Fruit fly (Drosophila melanogaster) whole organism, embryonic: ENCODE measurements around the gene Blos4.
A peak's percentile ranks its signal among the peaks of the same experiment; 100 is the strongest.

Experiments
- Abd-B ChIP-seq: fragments of 200-800 bp; sonication (Bioruptor generic); optimal IDR thresholded peaks from 2 replicates; lab custom pipeline; 2018; ENCODE audit warnings: missing biosample characterization, mild to moderate bottlenecking, missing genetic modification characterization, moderate library complexity
- Atf-2 ChIP-seq: fragments of 200-800 bp; sonication (Bioruptor generic); optimal IDR thresholded peaks from 2 replicates; lab custom pipeline; 2016; ENCODE audit warnings: missing biosample characterization, missing genetic modification characterization
- BEAF-32 ChIP-seq: fragments of 200-800 bp; sonication (Bioruptor generic); optimal IDR thresholded peaks from 3 replicates; lab custom pipeline; 2017; ENCODE audit warnings: missing biosample characterization, missing genetic modification characterization, mild to moderate bottlenecking, moderate library complexity, missing genetic modification reagents
- Bdp1 ChIP-seq: fragments of 200-800 bp; sonication (Bioruptor generic); optimal IDR thresholded peaks from 3 replicates; lab custom pipeline; 2016; ENCODE audit warnings: missing biosample characterization, missing genetic modification characterization
- CG10209 ChIP-seq: fragments of 200-800 bp; sonication (Bioruptor generic); optimal IDR thresholded peaks from 3 replicates; lab custom pipeline; 2017; ENCODE audit warnings: missing biosample characterization, mild to moderate bottlenecking, missing genetic modification characterization, missing genetic modification reagents
- CG10462 ChIP-seq: fragments of 200-800 bp; sonication (Bioruptor generic); optimal IDR thresholded peaks from 2 replicates; lab custom pipeline; 2016; ENCODE audit warnings: missing biosample characterization, missing genetic modification characterization
- CG10543 ChIP-seq: fragments of 200-800 bp; sonication (Bioruptor generic); optimal IDR thresholded peaks from 3 replicates; lab custom pipeline; 2017; ENCODE audit warnings: missing biosample characterization, mild to moderate bottlenecking, missing genetic modification characterization, moderate library complexity
- CG12744 ChIP-seq: fragments of 200-800 bp; sonication (Bioruptor generic); optimal IDR thresholded peaks from 2 replicates; lab custom pipeline; 2016; ENCODE audit warnings: missing biosample characterization, missing genetic modification characterization
- CG15073 ChIP-seq: fragments of 200-800 bp; sonication (Bioruptor generic); optimal IDR thresholded peaks from 2 replicates; lab custom pipeline; 2016; ENCODE audit warnings: missing biosample characterization, missing genetic modification characterization
- CG17186 ChIP-seq: fragments of 200-800 bp; sonication (Bioruptor generic); optimal IDR thresholded peaks from 3 replicates; lab custom pipeline; 2017; ENCODE audit warnings: missing biosample characterization, missing genetic modification reagents, missing genetic modification characterization
- CG17568 ChIP-seq: fragments of 200-800 bp; sonication (Bioruptor generic); optimal IDR thresholded peaks from 2 replicates; lab custom pipeline; 2018; ENCODE audit warnings: missing biosample characterization, mild to moderate bottlenecking, missing genetic modification characterization, moderate library complexity
- CG18262 ChIP-seq: fragments of 200-800 bp; optimal IDR thresholded peaks from 3 replicates; lab custom pipeline; 2019; ENCODE audit warnings: missing biosample characterization, mild to moderate bottlenecking, missing genetic modification characterization, moderate library complexity
- CG18619 ChIP-seq: fragments of 200-800 bp; sonication (Bioruptor generic); optimal IDR thresholded peaks from 3 replicates; lab custom pipeline; 2017; ENCODE audit warnings: missing biosample characterization, mild to moderate bottlenecking, missing genetic modification characterization
- CG2129 ChIP-seq: fragments of 200-800 bp; sonication (Bioruptor generic); IDR thresholded peaks from 2 replicates; pipeline ENCODE4 v1.3.6; 2022; ENCODE audit warnings: missing biosample characterization, missing genetic modification characterization; ENCODE audit not compliant: partially characterized antibody
- CG33213 ChIP-seq: fragments of 200-800 bp; sonication (Bioruptor generic); optimal IDR thresholded peaks from 3 replicates; lab custom pipeline; 2016; ENCODE audit warnings: missing biosample characterization, missing genetic modification characterization
- CG6683 ChIP-seq: fragments of 200-800 bp; sonication (Bioruptor generic); optimal IDR thresholded peaks from 2 replicates; lab custom pipeline; 2017; ENCODE audit warnings: missing biosample characterization, mild to moderate bottlenecking, missing genetic modification characterization, missing genetic modification reagents
- CG8944 ChIP-seq: fragments of 200-800 bp; sonication (Bioruptor generic); optimal IDR thresholded peaks from 3 replicates; lab custom pipeline; 2016; ENCODE audit warnings: missing biosample characterization, missing genetic modification characterization
- CG9609 ChIP-seq: fragments of 200-800 bp; sonication (Bioruptor generic); optimal IDR thresholded peaks from 3 replicates; lab custom pipeline; 2016; ENCODE audit warnings: missing biosample characterization, missing genetic modification characterization
- CHES-1-like ChIP-seq: fragments of 200-800 bp; sonication (Bioruptor generic); optimal IDR thresholded peaks from 2 replicates; lab custom pipeline; 2016; ENCODE audit warnings: missing biosample characterization, missing genetic modification characterization
- Dbx ChIP-seq: fragments of 200-800 bp; sonication (Bioruptor generic); IDR thresholded peaks from 3 replicates; pipeline ENCODE4 v1.3.6; 2022; ENCODE audit warnings: missing biosample characterization, missing genetic modification characterization
- Doc2 ChIP-seq: fragments of 200-800 bp; sonication (Bioruptor generic); IDR thresholded peaks from 2 replicates; pipeline ENCODE4 v1.3.6; 2022; ENCODE audit warnings: missing biosample characterization, missing genetic modification characterization
- Ets65A ChIP-seq: fragments of 200-800 bp; sonication (Bioruptor generic); peaks from one replicate; lab custom pipeline; 2016; ENCODE audit warnings: missing biosample characterization, missing genetic modification characterization
- H2.0 ChIP-seq: fragments of 200-800 bp; sonication (Bioruptor generic); IDR thresholded peaks from 2 replicates; pipeline ENCODE4 v1.3.6; 2022; ENCODE audit warnings: missing biosample characterization, missing genetic modification characterization
- HHEX ChIP-seq: fragments of 200-800 bp; sonication (Bioruptor generic); optimal IDR thresholded peaks from 3 replicates; lab custom pipeline; 2017; ENCODE audit warnings: missing biosample characterization, mild to moderate bottlenecking, missing genetic modification characterization, missing genetic modification reagents
- Hey ChIP-seq: fragments of 200-800 bp; sonication (Bioruptor generic); optimal IDR thresholded peaks from 3 replicates; lab custom pipeline; 2018; ENCODE audit warnings: missing biosample characterization, mild to moderate bottlenecking, missing genetic modification characterization
- Hmx ChIP-seq: fragments of 200-800 bp; sonication (Bioruptor generic); optimal IDR thresholded peaks from 2 replicates; lab custom pipeline; 2016; ENCODE audit warnings: missing biosample characterization, missing genetic modification characterization
- Hr39 ChIP-seq: fragments of >200 bp; optimal IDR thresholded peaks from 2 replicates; lab custom pipeline; 2017
- Kr ChIP-seq: fragments of 200-800 bp; sonication (Bioruptor generic); optimal IDR thresholded peaks from 2 replicates; lab custom pipeline; 2017; ENCODE audit warnings: missing biosample characterization, mild to moderate bottlenecking, missing genetic modification characterization
- NfI ChIP-seq: fragments of 200-800 bp; sonication (Bioruptor generic); optimal IDR thresholded peaks from 3 replicates; lab custom pipeline; 2018; ENCODE audit warnings: missing biosample characterization, mild to moderate bottlenecking, missing genetic modification characterization, moderate library complexity
- Oaz ChIP-seq: fragments of 200-800 bp; sonication (Bioruptor generic); IDR thresholded peaks from 2 replicates; pipeline ENCODE4 v1.3.6; 2022; ENCODE audit warnings: missing biosample characterization, missing genetic modification characterization
- Opbp ChIP-seq: fragments of 200-800 bp; sonication (Bioruptor generic); IDR thresholded peaks from 3 replicates; pipeline ENCODE4 v1.3.6; 2022; ENCODE audit warnings: missing biosample characterization, missing genetic modification characterization; ENCODE audit not compliant: partially characterized antibody
- Sin3A ChIP-seq: fragments of >200 bp; optimal IDR thresholded peaks from 2 replicates; lab custom pipeline; 2018
- Six4 ChIP-seq: fragments of 200-800 bp; sonication (Bioruptor generic); optimal IDR thresholded peaks from 2 replicates; lab custom pipeline; 2016; ENCODE audit warnings: missing biosample characterization, missing genetic modification characterization
- Spps ChIP-seq: fragments of 200-800 bp; sonication (Bioruptor generic); optimal IDR thresholded peaks from 2 replicates; lab custom pipeline; 2018; ENCODE audit warnings: missing biosample characterization, mild to moderate bottlenecking, missing genetic modification characterization
- Taf1 ChIP-seq: fragments of 200-800 bp; sonication (Bioruptor generic); IDR thresholded peaks from 2 replicates; pipeline ENCODE4 v1.3.6; 2022; ENCODE audit warnings: missing biosample characterization, missing genetic modification characterization
- abd-A ChIP-seq: fragments of 200-800 bp; sonication (Bioruptor generic); optimal IDR thresholded peaks from 3 replicates; lab custom pipeline; 2019; ENCODE audit warnings: missing biosample characterization, mild to moderate bottlenecking, missing genetic modification characterization, moderate library complexity
- bcd ChIP-seq: fragments of 200-800 bp; sonication (Bioruptor generic); optimal IDR thresholded peaks from 2 replicates; lab custom pipeline; 2017; ENCODE audit warnings: missing biosample characterization, mild to moderate bottlenecking, missing genetic modification characterization
- cato ChIP-seq: fragments of 200-800 bp; sonication (Bioruptor generic); optimal IDR thresholded peaks from 2 replicates; lab custom pipeline; 2016; ENCODE audit warnings: missing biosample characterization, missing genetic modification characterization, borderline replicate concordance
- chinmo ChIP-seq: fragments of 200-800 bp; sonication (Bioruptor generic); IDR thresholded peaks from 4 replicates; pipeline ENCODE4 v1.3.6; 2022; ENCODE audit warnings: missing biosample characterization, missing genetic modification characterization; ENCODE audit not compliant: partially characterized antibody
- corto ChIP-seq: fragments of 200-800 bp; sonication (Bioruptor generic); optimal IDR thresholded peaks from 2 replicates; lab custom pipeline; 2016; ENCODE audit warnings: missing biosample characterization, mild to moderate bottlenecking, missing genetic modification characterization, moderate library complexity
- dan ChIP-seq: fragments of 200-800 bp; sonication (Bioruptor generic); IDR thresholded peaks from 2 replicates; pipeline ENCODE4 v1.3.6; 2022; ENCODE audit warnings: missing biosample characterization, missing genetic modification characterization
- dysf ChIP-seq: fragments of 200-800 bp; sonication (Bioruptor generic); IDR thresholded peaks from 3 replicates; pipeline ENCODE4 v1.3.6; 2022; ENCODE audit warnings: missing biosample characterization, missing genetic modification characterization
- eve ChIP-seq, 2 experiments: fragments of >200 bp; optimal IDR thresholded peaks; 2 replicates each; lab custom pipeline; 2017; ENCODE audit warnings: missing biosample characterization in 2 of 2, missing genetic modification characterization in 2 of 2
- gsb ChIP-seq: fragments of 200-800 bp; sonication (Bioruptor generic); IDR thresholded peaks from 2 replicates; pipeline ENCODE4 v1.3.6; 2022; ENCODE audit warnings: missing biosample characterization, missing genetic modification characterization
- inv ChIP-seq: fragments of 200-800 bp; sonication (Bioruptor generic); IDR thresholded peaks from 2 replicates; pipeline ENCODE4 v1.3.6; 2022; ENCODE audit warnings: missing biosample characterization, missing genetic modification characterization; ENCODE audit not compliant: partially characterized antibody
- lilli ChIP-seq: fragments of 200-800 bp; sonication (Bioruptor generic); optimal IDR thresholded peaks from 3 replicates; lab custom pipeline; 2016; ENCODE audit warnings: missing biosample characterization, missing genetic modification characterization
- nau ChIP-seq: fragments of 200-800 bp; sonication (Bioruptor generic); optimal IDR thresholded peaks from 3 replicates; lab custom pipeline; 2017; ENCODE audit warnings: missing biosample characterization, mild to moderate bottlenecking, missing genetic modification characterization, missing genetic modification reagents
- pb ChIP-seq: fragments of 200-800 bp; sonication (Bioruptor generic); optimal IDR thresholded peaks from 3 replicates; lab custom pipeline; 2016; ENCODE audit warnings: missing biosample characterization, missing genetic modification characterization
- salm ChIP-seq: fragments of 200-800 bp; sonication (Bioruptor generic); optimal IDR thresholded peaks from 2 replicates; lab custom pipeline; 2018; ENCODE audit warnings: missing biosample characterization, mild to moderate bottlenecking, missing genetic modification characterization
- sim ChIP-seq: fragments of 200-800 bp; sonication (Bioruptor generic); IDR thresholded peaks from 2 replicates; pipeline ENCODE4 v1.3.6; 2022; ENCODE audit warnings: missing biosample characterization, missing genetic modification characterization
- slou ChIP-seq: fragments of 200-800 bp; sonication (Bioruptor generic); optimal IDR thresholded peaks from 3 replicates; lab custom pipeline; 2016; ENCODE audit warnings: missing biosample characterization, missing genetic modification characterization
- yki ChIP-seq: fragments of >200 bp; optimal IDR thresholded peaks from 3 replicates; lab custom pipeline; 2018
- zf30C ChIP-seq: fragments of 200-800 bp; sonication (Bioruptor generic); optimal IDR thresholded peaks from 3 replicates; lab custom pipeline; 2018; ENCODE audit warnings: missing biosample characterization, mild to moderate bottlenecking, missing genetic modification characterization

Blos4 gene

dm6 chr3L:10858569-10858968 lies 20.3 kb upstream of the Blos4 start (continued):
- TF ChIP-seq CG12744 (no peak), CG17568 (GFP tag; lab: Kevin White, UChicago) (peak; percentile 45), CG10209 (GFP tag; lab: Kevin White, UChicago) (peak; percentile 18), Six4 (no peak), abd-A (tag; lab: Kevin White, UChicago) (no peak), Bdp1 (GFP tag; lab: Kevin White, UChicago) (no peak), corto (no peak), Kr (GFP tag; lab: Kevin White, UChicago) (peak; percentile 90), Abd-B (GFP tag; lab: Kevin White, UChicago) (no peak), NfI (GFP tag; lab: Kevin White, UChicago) (no peak), lilli (GFP tag; lab: Kevin White, UChicago) (no peak), zf30C (GFP tag; lab: Kevin White, UChicago) (no peak), dan (GFP tag; lab: Robert Waterston, UW) (no peak), Doc2 (no peak), nau (GFP tag; lab: Kevin White, UChicago) (peak; percentile 37), Hr39 (lab: Kevin White, UChicago) (no peak), HHEX (GFP tag; lab: Kevin White, UChicago) (peak; percentile 15), CG10543 (no peak), Hmx (GFP tag; lab: Kevin White, UChicago) (no peak), eve (GFP tag; optimal IDR thresholded peaks at IDR 0.05; lab: Kevin White, UChicago) (no peak), CG6683 (GFP tag; lab: Kevin White, UChicago) (no peak), gsb (GFP tag; lab: Robert Waterston, UW) (no peak), Atf-2 (GFP tag; lab: Kevin White, UChicago) (peak; percentile 3), chinmo (GFP tag; lab: Robert Waterston, UW) (no peak), dysf (GFP tag; lab: Robert Waterston, UW) (no peak), Ets65A (GFP tag; lab: Kevin White, UChicago) (no peak), bcd (GFP tag; lab: Kevin White, UChicago) (no peak), inv (GFP tag; lab: Robert Waterston, UW) (no peak), cato (no peak), CG18619 (GFP tag; lab: Kevin White, UChicago) (no peak), CG2129 (GFP tag; lab: Robert Waterston, UW) (no peak), salm (tag; lab: Kevin White, UChicago) (no peak), CHES-1-like (GFP tag; lab: Kevin White, UChicago) (no peak), CG10462 (GFP tag; lab: Kevin White, UChicago) (no peak), Sin3A (no peak), slou (GFP tag; lab: Kevin White, UChicago) (no peak), CG8944 (no peak), CG18262 (peak; percentile 22), pb (GFP tag; lab: Kevin White, UChicago) (no peak), CG33213 (GFP tag; lab: Kevin White, UChicago) (no peak), CG17186 (GFP tag; lab: Kevin White, UChicago) (peak; percentile 21), Opbp (GFP tag; lab: Robert Waterston, UW) (no peak), yki (no peak), sim (GFP tag; lab: Robert Waterston, UW) (no peak), H2.0 (GFP tag; lab: Robert Waterston, UW) (no peak), Oaz (GFP tag; lab: Robert Waterston, UW) (no peak), CG9609 (GFP tag; lab: Kevin White, UChicago) (no peak), Spps (tag; lab: Kevin White, UChicago) (no peak), BEAF-32 (no peak), CG15073 (GFP tag; lab: Kevin White, UChicago) (no peak), Dbx (no peak), Taf1 (GFP tag; lab: Robert Waterston, UW) (no peak), Hey (tag; lab: Kevin White, UChicago) (no peak)
